Fruit fly (Drosophila melanogaster) whole organism, embryonic: ENCODE data around the gene Cat.

Source experiments
- Atf-2 ChIP-seq: fragments of 200-800 bp; sonication (Bioruptor generic); optimal IDR thresholded peaks from 2 replicates; lab custom pipeline; 2016; ENCODE audit warnings: missing biosample characterization, missing genetic modification characterization
- Atf6 ChIP-seq: fragments of 200-800 bp; sonication (Bioruptor generic); IDR thresholded peaks from 2 replicates; pipeline ENCODE4 v1.3.6; 2022; ENCODE audit warnings: missing biosample characterization, missing genetic modification characterization
- BEAF-32 ChIP-seq: fragments of 200-800 bp; sonication (Bioruptor generic); optimal IDR thresholded peaks from 3 replicates; lab custom pipeline; 2017; ENCODE audit warnings: missing biosample characterization, missing genetic modification characterization, mild to moderate bottlenecking, moderate library complexity, missing genetic modification reagents
- Bteb2 ChIP-seq: fragments of 200-800 bp; sonication (Bioruptor generic); optimal IDR thresholded peaks from 2 replicates; lab custom pipeline; 2016; ENCODE audit warnings: missing biosample characterization, missing genetic modification characterization
- CG10147 ChIP-seq: fragments of 200-800 bp; sonication (Bioruptor generic); optimal IDR thresholded peaks from 2 replicates; lab custom pipeline; 2019; ENCODE audit warnings: missing biosample characterization, mild to moderate bottlenecking, missing genetic modification characterization, moderate library complexity
- CG11093 ChIP-seq: fragments of 200-800 bp; sonication (Bioruptor generic); IDR thresholded peaks from 3 replicates; pipeline ENCODE4 v1.3.6; 2022; ENCODE audit warnings: missing biosample characterization, missing genetic modification characterization
- CG11398 ChIP-seq: fragments of 200-800 bp; sonication (Bioruptor generic); optimal IDR thresholded peaks from 2 replicates; lab custom pipeline; 2016; ENCODE audit warnings: missing biosample characterization, missing genetic modification characterization
- CG11723 ChIP-seq: fragments of 200-800 bp; sonication (Bioruptor generic); optimal IDR thresholded peaks from 2 replicates; lab custom pipeline; 2017; ENCODE audit warnings: missing biosample characterization, mild to moderate bottlenecking, missing genetic modification characterization
- CG12769 ChIP-seq: fragments of 200-800 bp; sonication (Bioruptor generic); optimal IDR thresholded peaks from 2 replicates; lab custom pipeline; 2019; ENCODE audit warnings: missing biosample characterization, mild to moderate bottlenecking, missing genetic modification characterization, moderate library complexity
- CG13123 ChIP-seq: fragments of 200-800 bp; sonication (Bioruptor generic); optimal IDR thresholded peaks from 2 replicates; lab custom pipeline; 2016; ENCODE audit warnings: missing biosample characterization, missing genetic modification characterization
- CG15073 ChIP-seq: fragments of 200-800 bp; sonication (Bioruptor generic); optimal IDR thresholded peaks from 2 replicates; lab custom pipeline; 2016; ENCODE audit warnings: missing biosample characterization, missing genetic modification characterization
- CG17361 ChIP-seq: fragments of 200-800 bp; sonication (Bioruptor generic); IDR thresholded peaks from 3 replicates; pipeline ENCODE4 v1.3.6; 2022; ENCODE audit warnings: missing biosample characterization, missing genetic modification characterization
- CG17568 ChIP-seq: fragments of 200-800 bp; sonication (Bioruptor generic); optimal IDR thresholded peaks from 2 replicates; lab custom pipeline; 2018; ENCODE audit warnings: missing biosample characterization, mild to moderate bottlenecking, missing genetic modification characterization, moderate library complexity
- CG31224 ChIP-seq: fragments of 200-800 bp; sonication (Bioruptor generic); IDR thresholded peaks from 2 replicates; pipeline ENCODE4 v1.3.6; 2022; ENCODE audit warnings: missing biosample characterization, missing genetic modification characterization
- CG32772 ChIP-seq: fragments of 200-800 bp; sonication (Bioruptor generic); IDR thresholded peaks from 2 replicates; pipeline ENCODE4 v1.3.6; 2022; ENCODE audit warnings: missing biosample characterization, missing genetic modification characterization
- CG34422 ChIP-seq: fragments of 200-800 bp; sonication (Bioruptor generic); IDR thresholded peaks from 3 replicates; pipeline ENCODE4 v1.3.6; 2022; ENCODE audit warnings: missing biosample characterization, missing genetic modification characterization
- CG3995 ChIP-seq: fragments of 200-800 bp; sonication (Bioruptor generic); optimal IDR thresholded peaks from 3 replicates; lab custom pipeline; 2016; ENCODE audit warnings: missing biosample characterization, missing genetic modification characterization
- CG4730 ChIP-seq: fragments of 200-800 bp; sonication (Bioruptor generic); IDR thresholded peaks from 2 replicates; pipeline ENCODE4 v1.3.6; 2022; ENCODE audit warnings: missing biosample characterization, missing genetic modification characterization
- CG8281 ChIP-seq: fragments of 200-800 bp; sonication (Bioruptor generic); optimal IDR thresholded peaks from 2 replicates; lab custom pipeline; 2018; ENCODE audit warnings: missing biosample characterization, mild to moderate bottlenecking, missing genetic modification characterization, moderate library complexity
- Camta ChIP-seq: fragments of 200-800 bp; sonication (Bioruptor generic); optimal IDR thresholded peaks from 2 replicates; lab custom pipeline; 2016; ENCODE audit warnings: missing biosample characterization, missing genetic modification characterization
- CoRest ChIP-seq: fragments of 200-800 bp; sonication (Bioruptor generic); optimal IDR thresholded peaks from 3 replicates; lab custom pipeline; 2018; ENCODE audit warnings: missing biosample characterization, mild to moderate bottlenecking, missing genetic modification characterization, moderate library complexity
- D19A ChIP-seq: fragments of 200-800 bp; optimal IDR thresholded peaks from 3 replicates; lab custom pipeline; 2019; ENCODE audit warnings: missing biosample characterization, mild to moderate bottlenecking, missing genetic modification characterization, moderate library complexity
- D19B ChIP-seq: fragments of 200-800 bp; sonication (Bioruptor generic); optimal IDR thresholded peaks from 2 replicates; lab custom pipeline; 2017; ENCODE audit warnings: missing biosample characterization, mild to moderate bottlenecking, missing genetic modification characterization
- E2f1 ChIP-seq: fragments of 200-800 bp; sonication (Bioruptor generic); IDR thresholded peaks from 2 replicates; pipeline ENCODE4 v1.3.6; 2022; ENCODE audit warnings: missing biosample characterization, missing genetic modification characterization
- Gsc ChIP-seq: fragments of 200-800 bp; sonication (Bioruptor generic); IDR thresholded peaks from 2 replicates; pipeline ENCODE4 v1.3.6; 2022; ENCODE audit warnings: missing biosample characterization, missing genetic modification characterization
- Hmx ChIP-seq: fragments of 200-800 bp; sonication (Bioruptor generic); optimal IDR thresholded peaks from 2 replicates; lab custom pipeline; 2016; ENCODE audit warnings: missing biosample characterization, missing genetic modification characterization
- Kr ChIP-seq: fragments of 200-800 bp; sonication (Bioruptor generic); optimal IDR thresholded peaks from 2 replicates; lab custom pipeline; 2017; ENCODE audit warnings: missing biosample characterization, mild to moderate bottlenecking, missing genetic modification characterization
- Lpt ChIP-seq: fragments of >200 bp; optimal IDR thresholded peaks from 2 replicates; lab custom pipeline; 2018; ENCODE audit warnings: missing biosample characterization, missing genetic modification characterization
- Max ChIP-seq: fragments of 200-800 bp; sonication (Bioruptor generic); optimal IDR thresholded peaks from 2 replicates; lab custom pipeline; 2016; ENCODE audit warnings: missing biosample characterization, mild to moderate bottlenecking, missing genetic modification characterization
- Oaz ChIP-seq: fragments of 200-800 bp; sonication (Bioruptor generic); IDR thresholded peaks from 2 replicates; pipeline ENCODE4 v1.3.6; 2022; ENCODE audit warnings: missing biosample characterization, missing genetic modification characterization
- PHDP ChIP-seq: fragments of 200-800 bp; sonication (Bioruptor generic); optimal IDR thresholded peaks from 3 replicates; lab custom pipeline; 2018; ENCODE audit warnings: missing biosample characterization, mild to moderate bottlenecking, missing genetic modification characterization, moderate library complexity
- Six4 ChIP-seq: fragments of 200-800 bp; sonication (Bioruptor generic); optimal IDR thresholded peaks from 2 replicates; lab custom pipeline; 2016; ENCODE audit warnings: missing biosample characterization, missing genetic modification characterization
- cg ChIP-seq: fragments of 200-800 bp; sonication (Bioruptor generic); optimal IDR thresholded peaks from 3 replicates; lab custom pipeline; 2019; ENCODE audit warnings: missing biosample characterization, mild to moderate bottlenecking, missing genetic modification characterization, moderate library complexity
- danr ChIP-seq: fragments of 200-800 bp; sonication (Bioruptor generic); IDR thresholded peaks from 2 replicates; pipeline ENCODE4 v1.3.6; 2022; ENCODE audit warnings: missing biosample characterization, missing genetic modification characterization
- emc ChIP-seq: fragments of 200-800 bp; sonication (Bioruptor generic); optimal IDR thresholded peaks from 2 replicates; lab custom pipeline; 2016; ENCODE audit warnings: missing biosample characterization, missing genetic modification characterization
- ems ChIP-seq: fragments of 200-800 bp; sonication (Bioruptor generic); optimal IDR thresholded peaks from 3 replicates; lab custom pipeline; 2016; ENCODE audit warnings: missing biosample characterization, missing genetic modification characterization
- fd102C ChIP-seq: fragments of 200-800 bp; sonication (Bioruptor generic); optimal IDR thresholded peaks from 2 replicates; lab custom pipeline; 2018; ENCODE audit warnings: missing biosample characterization, mild to moderate bottlenecking, missing genetic modification characterization, moderate library complexity
- fru ChIP-seq: fragments of >200 bp; optimal IDR thresholded peaks from 2 replicates; lab custom pipeline; 2017
- ftz-f1 ChIP-seq: fragments of 200-800 bp; sonication (Bioruptor generic); optimal IDR thresholded peaks from 2 replicates; lab custom pipeline; 2016; ENCODE audit warnings: missing biosample characterization, missing genetic modification characterization
- ham ChIP-seq: fragments of 200-800 bp; sonication (Bioruptor generic); IDR thresholded peaks from 2 replicates; pipeline ENCODE4 v1.3.6; 2022; ENCODE audit warnings: missing biosample characterization, missing genetic modification characterization
- lola ChIP-seq, 3 experiments: fragments of >200 bp in 2 of 3; fragments of 200-800 bp in 1 of 3; sonication (Bioruptor generic) in 1 of 3; optimal IDR thresholded peaks; 2 replicates each; lab custom pipeline; 2017 to 2019; ENCODE audit warnings: missing biosample characterization in 3 of 3, missing genetic modification characterization in 3 of 3, mild to moderate bottlenecking in 1 of 3, moderate library complexity in 1 of 3
- lov ChIP-seq, 2 experiments: fragments of 200-800 bp in 1 of 2; fragments of >200 bp in 1 of 2; sonication (Bioruptor generic) in 1 of 2; IDR thresholded peaks in 1 of 2; optimal IDR thresholded peaks in 1 of 2; 2 replicates in 1 of 2; 3 replicates in 1 of 2; pipeline versions ENCODE4 v1.3.6 to Lab custom; 2017 to 2022; ENCODE audit warnings: missing biosample characterization in 1 of 2, missing genetic modification characterization in 1 of 2
- mirr ChIP-seq: fragments of 200-800 bp; sonication (Bioruptor generic); optimal IDR thresholded peaks from 3 replicates; lab custom pipeline; 2018; ENCODE audit warnings: missing biosample characterization, mild to moderate bottlenecking, missing genetic modification characterization
- nerfin-2 ChIP-seq: fragments of 200-800 bp; sonication (Bioruptor generic); IDR thresholded peaks from 2 replicates; pipeline ENCODE4 v1.3.6; 2022; ENCODE audit warnings: missing biosample characterization, missing genetic modification characterization; ENCODE audit not compliant: partially characterized antibody
- phol ChIP-seq: fragments of 200-800 bp; sonication (Bioruptor generic); optimal IDR thresholded peaks from 3 replicates; lab custom pipeline; 2018; ENCODE audit warnings: missing biosample characterization, mild to moderate bottlenecking, missing genetic modification characterization, moderate library complexity
- sqz ChIP-seq: fragments of 200-800 bp; sonication (Bioruptor generic); optimal IDR thresholded peaks from 3 replicates; lab custom pipeline; 2018; ENCODE audit warnings: missing biosample characterization, mild to moderate bottlenecking, missing genetic modification characterization
- ssp ChIP-seq: fragments of 200-800 bp; sonication (Bioruptor generic); IDR thresholded peaks from 2 replicates; pipeline ENCODE4 v1.3.6; 2022; ENCODE audit warnings: missing biosample characterization, missing genetic modification characterization
- stc ChIP-seq: fragments of 200-800 bp; sonication (Bioruptor generic); IDR thresholded peaks from 2 replicates; pipeline ENCODE4 v1.3.6; 2022; ENCODE audit warnings: missing biosample characterization, missing genetic modification characterization
- vnd ChIP-seq: fragments of 200-800 bp; sonication (Bioruptor generic); IDR thresholded peaks from 3 replicates; pipeline ENCODE4 v1.3.6; 2022; ENCODE audit warnings: missing biosample characterization, missing genetic modification characterization; ENCODE audit not compliant: partially characterized antibody
- zf30C ChIP-seq: fragments of 200-800 bp; sonication (Bioruptor generic); optimal IDR thresholded peaks from 3 replicates; lab custom pipeline; 2018; ENCODE audit warnings: missing biosample characterization, mild to moderate bottlenecking, missing genetic modification characterization

Cat gene

dm6 chr3L:18822450-18823220 lies at the start of gene Cat (continued):
- TF ChIP-seq stc (GFP tag; lab: Robert Waterston, UW) (no peak), BEAF-32 (GFP tag; lab: Kevin White, UChicago) (peak; percentile 87), CG3995 (GFP tag; lab: Kevin White, UChicago) (peak; percentile 38), Atf-2 (GFP tag; lab: Kevin White, UChicago) (no peak), cg (GFP tag; lab: Kevin White, UChicago) (peak; percentile 99), zf30C (no peak), CG32772 (GFP tag; lab: Robert Waterston, UW) (no peak), Atf6 (no peak), Six4 (GFP tag; lab: Kevin White, UChicago) (no peak), sqz (peak; percentile 51), D19A (tag; lab: Kevin White, UChicago) (no peak), lola (GFP tag; optimal IDR thresholded peaks at IDR 0.05; lab: Kevin White, UChicago) (peak in 2 of 3 experiments; percentile 28 to 37), Hmx (GFP tag; lab: Kevin White, UChicago) (no peak), ssp (GFP tag; lab: Robert Waterston, UW) (no peak), CG11723 (GFP tag; lab: Kevin White, UChicago) (no peak), CG17361 (GFP tag; lab: Robert Waterston, UW) (peak; percentile 58; the same call in 2 of the 3 replicates), fd102C (GFP tag; lab: Kevin White, UChicago) (no peak), Bteb2 (GFP tag; lab: Kevin White, UChicago) (no peak), lov (optimal IDR thresholded peaks at IDR 0.05; lab: Kevin White, UChicago) (no peak), lov (GFP tag; IDR thresholded peaks at IDR 0.05; lab: Robert Waterston, UW) (no peak), ftz-f1 (peak; percentile 73), CoRest (tag; lab: Kevin White, UChicago) (peak; percentile 65), CG15073 (GFP tag; lab: Kevin White, UChicago) (no peak), CG11398 (GFP tag; lab: Kevin White, UChicago) (no peak), Camta (no peak), vnd (GFP tag; lab: Robert Waterston, UW) (0 out of 3 replicates have a peak, but pooled peaks have one; percentile 72), CG11093 (GFP tag; lab: Robert Waterston, UW) (no peak), CG8281 (tag; lab: Kevin White, UChicago) (no peak), CG4730 (GFP tag; lab: Robert Waterston, UW) (no peak), phol (tag; lab: Kevin White, UChicago) (peak; percentile 64), CG10147 (GFP tag; lab: Kevin White, UChicago) (peak; percentile 29), CG34422 (GFP tag; lab: Robert Waterston, UW) (peak; percentile 82; the same call in 1 of the 3 replicates), Max (GFP tag; lab: Kevin White, UChicago) (peak; percentile 59), mirr (GFP tag; lab: Kevin White, UChicago) (peak; percentile 46), ems (GFP tag; lab: Kevin White, UChicago) (peak; percentile 15), Oaz (GFP tag; lab: Robert Waterston, UW) (no peak), CG17568 (GFP tag; lab: Kevin White, UChicago) (no peak), D19B (no peak), CG12769 (tag; lab: Kevin White, UChicago) (no peak), PHDP (tag; lab: Kevin White, UChicago) (peak; percentile 23), E2f1 (GFP tag; lab: Robert Waterston, UW) (no peak), danr (no peak), emc (GFP tag; lab: Kevin White, UChicago) (no peak), ham (no peak), CG13123 (no peak), Kr (GFP tag; lab: Kevin White, UChicago) (no peak), nerfin-2 (GFP tag; lab: Robert Waterston, UW) (peak; percentile 78; the same call in 1 of the 2 replicates), CG31224 (GFP tag; lab: Robert Waterston, UW) (no peak), Gsc (GFP tag; lab: Robert Waterston, UW) (no peak), Lpt (GFP tag; lab: Kevin White, UChicago) (no peak), fru (lab: Kevin White, UChicago) (no peak)
